Comparison of ENCODE assay signal across 5 fruit fly cellular contexts in the genomic region with DNA sequence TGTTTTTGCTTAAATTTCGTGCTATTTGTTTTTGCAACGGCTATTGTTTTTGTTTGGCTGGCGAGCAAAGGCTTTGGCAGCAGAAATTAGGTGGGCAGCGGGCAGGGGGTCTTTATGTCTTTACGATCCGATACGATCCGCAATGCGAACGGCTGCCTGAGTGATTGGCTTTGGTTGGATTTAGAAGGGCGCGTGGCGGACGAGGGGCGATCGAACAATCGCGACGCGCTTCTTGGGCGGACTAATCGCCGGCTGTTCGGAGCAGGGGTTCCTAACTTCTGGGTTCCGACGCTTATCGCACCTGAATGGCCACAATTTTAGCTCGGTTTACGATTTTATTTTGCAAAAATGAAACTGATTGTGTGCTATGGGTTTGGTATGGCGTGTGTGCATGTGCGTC.
TF ChIP-seq lines count a peak whose summit lies in the region.

No protein-coding gene starts in this region.

- TF ChIP-seq CTCF in whole organism, embryonic (GFP tag; optimal IDR thresholded peaks at IDR 0.05; lab: Kevin White, UChicago), result no peak

TF ChIP-seq in whole organism, adult, 20 proteins besides CTCF, POLR2A, EP300 and RAD21:
- TF ChIP-seq Crg-1 (GFP tag; optimal IDR thresholded peaks at IDR 0.05; lab: Kevin White, UChicago) (no peak), Mnt (GFP tag; optimal IDR thresholded peaks at IDR 0.05; lab: Kevin White, UChicago) (peak; percentile 28), CG12768 (GFP tag; optimal IDR thresholded peaks at IDR 0.05; lab: Kevin White, UChicago) (no peak), tj (GFP tag; optimal IDR thresholded peaks at IDR 0.05; lab: Kevin White, UChicago) (peak; percentile 86), toe (GFP tag; optimal IDR thresholded peaks at IDR 0.05; lab: Kevin White, UChicago) (peak; percentile 29), CG7045 (GFP tag; optimal IDR thresholded peaks at IDR 0.05; lab: Kevin White, UChicago) (no peak), cic (GFP tag; optimal IDR thresholded peaks at IDR 0.05; lab: Kevin White, UChicago) (peak; percentile 61)

TF ChIP-seq in whole organism, embryonic, 481 proteins besides CTCF, POLR2A, EP300 and RAD21 (continues in another document):
- TF ChIP-seq CG14860 (GFP tag; IDR thresholded peaks at IDR 0.05; lab: Robert Waterston, UW; ENCODE audit: partially characterized antibody), result no peak
- TF ChIP-seq ci (GFP tag; IDR thresholded peaks at IDR 0.05; lab: Robert Waterston, UW), result 0 out of 3 replicates have a peak, but pooled peaks have one; percentile 5
- TF ChIP-seq D19A (tag; optimal IDR thresholded peaks at IDR 0.05; lab: Kevin White, UChicago), result no peak
- peak; percentile 41 for TF ChIP-seq sens (GFP tag; lab: Kevin White, UChicago)
- no peak for TF ChIP-seq CG18599 (GFP tag; optimal IDR thresholded peaks at IDR 0.05; lab: Kevin White, UChicago)
- peak; percentile 73 for TF ChIP-seq Med (GFP tag; lab: Kevin White, UChicago)
- TF ChIP-seq GATAe (GFP tag; conservative IDR thresholded peaks at IDR 0.05; lab: Robert Waterston, UW), result peak; percentile 28; the same call in 1 of the 2 replicates
- peak; percentile 11; the same call in 1 of the 2 replicates for TF ChIP-seq Adf1 (GFP tag; IDR thresholded peaks at IDR 0.05; lab: Robert Waterston, UW)
- no peak for TF ChIP-seq nerfin-1 (tag; optimal IDR thresholded peaks at IDR 0.05; lab: Kevin White, UChicago)
- no peak for TF ChIP-seq ara (GFP tag; IDR thresholded peaks at IDR 0.05; lab: Robert Waterston, UW)
- peak; percentile 12 for TF ChIP-seq CG13894 (tag; optimal IDR thresholded peaks at IDR 0.05; lab: Kevin White, UChicago)
- no peak for TF ChIP-seq slou (GFP tag; optimal IDR thresholded peaks at IDR 0.05; lab: Kevin White, UChicago)
- TF ChIP-seq Six4 (GFP tag; optimal IDR thresholded peaks at IDR 0.05; lab: Kevin White, UChicago), result no peak
- TF ChIP-seq CG16779 (GFP tag; IDR thresholded peaks at IDR 0.05; lab: Robert Waterston, UW), result no peak
- TF ChIP-seq Trl (optimal IDR thresholded peaks at IDR 0.05; lab: Kevin White, UChicago), result no peak
- TF ChIP-seq Trl (GFP tag; optimal IDR thresholded peaks at IDR 0.05; lab: Kevin White, UChicago), result no peak
- TF ChIP-seq row (GFP tag; IDR thresholded peaks at IDR 0.05; lab: Robert Waterston, UW), result peak; percentile 7; the same call in 1 of the 3 replicates
- TF ChIP-seq HLH4C (GFP tag; IDR thresholded peaks at IDR 0.05; lab: Robert Waterston, UW; ENCODE audit: partially characterized antibody), result 0 out of 3 replicates have a peak, but pooled peaks have one; percentile 17
- TF ChIP-seq lilli (GFP tag; optimal IDR thresholded peaks at IDR 0.05; lab: Kevin White, UChicago), result no peak

TF ChIP-seq in whole organism, prepupa, 60 proteins besides CTCF, POLR2A, EP300 and RAD21:
- TF ChIP-seq Hr38 (GFP tag; optimal IDR thresholded peaks at IDR 0.05; lab: Kevin White, UChicago) (no peak), vri (GFP tag; optimal IDR thresholded peaks at IDR 0.05; lab: Kevin White, UChicago) (peak; percentile 62)

TF ChIP-seq in whole organism, pupa, 21 proteins besides CTCF, POLR2A, EP300 and RAD21:
- no peak for TF ChIP-seq rn (GFP tag; IDR thresholded peaks at IDR 0.05; lab: Robert Waterston, UW)
- TF ChIP-seq Snoo (tag; optimal IDR thresholded peaks at IDR 0.05; lab: Kevin White, UChicago), result no peak
- peak; percentile 30; the same call in 1 of the 2 replicates for TF ChIP-seq CG32121 (GFP tag; IDR thresholded peaks at IDR 0.05; lab: Robert Waterston, UW)
- TF ChIP-seq CG17806 (tag; optimal IDR thresholded peaks at IDR 0.05; lab: Kevin White, UChicago), result no peak
- TF ChIP-seq CG13204 (GFP tag; optimal IDR thresholded peaks at IDR 0.05; lab: Kevin White, UChicago), result no peak
- no peak for TF ChIP-seq CG8301 (tag; optimal IDR thresholded peaks at IDR 0.05; lab: Kevin White, UChicago)
- no peak for TF ChIP-seq Ets98B (GFP tag; IDR thresholded peaks at IDR 0.05; lab: Robert Waterston, UW)

TF ChIP-seq in whole organism, wandering third instar larva, 38 proteins besides CTCF, POLR2A, EP300 and RAD21:
- no peak for TF ChIP-seq Rel (GFP tag; optimal IDR thresholded peaks at IDR 0.05; lab: Kevin White, UChicago)
- TF ChIP-seq Rel (tag; optimal IDR thresholded peaks at IDR 0.05; lab: Kevin White, UChicago), result peak; percentile 32
- TF ChIP-seq h (GFP tag; optimal IDR thresholded peaks at IDR 0.05; lab: Kevin White, UChicago), result peak; percentile 98
- TF ChIP-seq Myc (optimal IDR thresholded peaks at IDR 0.05; lab: Kevin White, UChicago), result no peak
- no peak for TF ChIP-seq N (GFP tag; optimal IDR thresholded peaks at IDR 0.05; lab: Kevin White, UChicago)
- TF ChIP-seq jim (GFP tag; optimal IDR thresholded peaks at IDR 0.05; lab: Kevin White, UChicago), result peak; percentile 35
- peak in 1 of 2 experiments; percentile 39 for TF ChIP-seq foxo (GFP tag; optimal IDR thresholded peaks at IDR 0.05; lab: Kevin White, UChicago)
- peak; percentile 37 for TF ChIP-seq Sp1 (GFP tag; optimal IDR thresholded peaks at IDR 0.05; lab: Kevin White, UChicago)
- TF ChIP-seq CrebA (GFP tag; optimal IDR thresholded peaks at IDR 0.05; lab: Kevin White, UChicago; ENCODE audit: borderline replicate concordance), result no peak
